Worm (Caenorhabditis elegans): ENCODE results near the gene R08D7.7.
"Not testable (repeated sequence)": the region's sequence is repeated elsewhere in the genome, so short reads cannot be mapped to it uniquely, and the experiment has no call there.

DNA sequence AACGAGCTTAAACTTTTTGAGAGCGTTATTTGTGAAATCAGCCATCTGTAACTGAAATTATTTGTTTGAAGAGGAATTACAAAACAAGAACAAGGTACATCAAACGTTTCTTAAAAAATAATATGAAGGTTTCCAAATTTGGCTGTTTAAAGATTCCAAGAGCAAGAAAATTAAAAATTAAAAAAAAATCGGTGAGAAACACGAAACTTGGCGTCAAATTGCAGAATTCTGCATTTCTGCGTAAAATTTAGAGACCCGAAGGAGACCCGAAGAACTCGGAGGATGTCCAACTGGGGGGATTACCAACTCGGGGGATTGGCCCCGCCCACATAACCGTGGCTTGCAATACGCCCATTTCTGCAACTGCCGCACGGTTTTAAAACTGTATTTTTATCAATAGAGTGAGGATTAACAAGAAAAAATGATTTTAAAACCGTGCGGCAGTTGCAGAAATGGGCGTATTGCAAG, 16.1 kb downstream of the R08D7.7 start, which contains the start of gene rab-6.1:
- not testable (repeated sequence) for TF ChIP-seq nhr-11 (tag; optimal IDR thresholded peaks at IDR 0.05); blmp-1 (tag; optimal IDR thresholded peaks at IDR 0.05); ama-1 (optimal IDR thresholded peaks at IDR 0.05)
